Worm (Caenorhabditis elegans): ENCODE results near the gene fbxa-210.

DNA sequence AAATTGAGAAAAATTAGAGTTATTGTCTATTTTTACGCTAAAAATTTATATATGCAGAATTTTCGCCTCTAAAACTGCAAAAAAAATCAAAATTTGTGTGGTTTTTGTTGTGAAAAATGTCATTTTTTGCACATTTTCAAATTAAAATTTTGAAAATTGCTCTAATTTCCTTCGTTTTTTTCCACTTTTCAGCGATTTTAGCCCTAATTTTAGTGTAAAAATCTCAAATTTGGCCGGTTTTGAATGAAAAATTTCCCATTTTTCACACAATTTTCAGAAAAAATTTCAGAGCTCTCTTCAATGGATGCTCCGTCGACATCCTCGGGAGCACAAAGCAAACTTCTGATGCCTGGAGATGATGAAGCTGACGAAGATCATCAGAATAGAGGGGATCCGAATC, 26.8 kb upstream of the fbxa-210 start, which contains the start of gene par-4:
- TF ChIP-seq skn-1 (tag; optimal IDR thresholded peaks at IDR 0.05) (no peak), daf-12 (tag; optimal IDR thresholded peaks at IDR 0.05) (no peak), nhr-6 (tag; optimal IDR thresholded peaks at IDR 0.05) (no peak), ztf-11 (tag; optimal IDR thresholded peaks at IDR 0.05) (no peak), Y75B8A.6 (GFP tag; IDR thresholded peaks at IDR 0.05) (no peak), nhr-76 (tag; optimal IDR thresholded peaks at IDR 0.05) (no peak), dmd-6 (GFP tag; IDR thresholded peaks at IDR 0.05) (no peak), zag-1 (tag; optimal IDR thresholded peaks at IDR 0.05) (no peak), ama-1 (optimal IDR thresholded peaks at IDR 0.05) (no peak), pha-4 (GFP tag; IDR thresholded peaks at IDR 0.05) (no peak), pha-4 (tag; optimal IDR thresholded peaks at IDR 0.05) (no peak)
